Worm (Caenorhabditis elegans): Measurements from ENCODE around the gene H04D03.4.

DNA sequence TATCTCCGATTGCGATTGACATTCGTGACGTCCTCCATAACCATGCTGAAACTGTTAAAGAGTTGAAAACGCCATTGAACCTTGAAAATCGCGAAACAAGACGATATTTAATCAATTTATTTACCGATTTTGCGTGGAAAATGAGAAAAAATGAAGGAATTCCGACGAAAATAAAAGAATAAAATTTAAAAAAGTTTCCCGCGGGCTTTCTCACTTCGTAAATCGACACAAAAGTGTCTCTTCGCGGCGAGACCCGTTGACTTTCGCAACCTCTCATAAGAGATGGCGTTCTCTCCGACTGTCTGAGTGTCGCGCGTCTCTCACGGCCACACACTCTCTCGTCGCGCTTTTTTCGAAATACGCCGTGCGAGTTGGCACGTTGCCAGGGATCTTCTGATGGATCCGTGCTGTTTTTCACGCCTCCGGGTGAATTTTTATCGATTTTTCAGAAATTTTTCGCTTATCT, 43.7 kb downstream of the H04D03.4 start, which contains the start of gene hat-1:
- TF ChIP-seq ets-5 (GFP tag; IDR thresholded peaks at IDR 0.05) = no peak
- TF ChIP-seq nhr-12 (tag; optimal IDR thresholded peaks at IDR 0.05) = no peak
- TF ChIP-seq ceh-63 (GFP tag; optimal IDR thresholded peaks at IDR 0.05) = no peak
- no peak for TF ChIP-seq hlh-17 (GFP tag; optimal IDR thresholded peaks at IDR 0.05; ENCODE audit: borderline replicate concordance)
- TF ChIP-seq lir-3 (tag; optimal IDR thresholded peaks at IDR 0.05; ENCODE audit: poor library complexity) = no peak
- TF ChIP-seq hlh-4 (tag; optimal IDR thresholded peaks at IDR 0.05) = no peak
